Worm (Caenorhabditis elegans) whole organism, L4 larva: ENCODE data around the gene R02E4.2.
A peak's percentile ranks its signal among the peaks of the same experiment; 100 is the strongest.

Experiments used
- F10B5.3 ChIP-seq: sonication (generic microtip); optimal IDR thresholded peaks from 2 replicates; lab custom pipeline; 2016; ENCODE audit warnings: mild to moderate bottlenecking, missing genetic modification characterization, missing compliant biosample characterization
- R02D3.7 ChIP-seq: fragments of 150-350 bp; sonication (generic microtip); optimal IDR thresholded peaks from 3 replicates; lab custom pipeline; 2014; ENCODE audit warnings: missing biosample characterization, missing genetic modification characterization
- T20F7.1 ChIP-seq: fragments of 200-800 bp; sonication (Bioruptor generic); optimal IDR thresholded peaks from 2 replicates; lab custom pipeline; 2018; ENCODE audit warnings: mild to moderate bottlenecking, missing genetic modification characterization, missing compliant biosample characterization
- Y48G9A.11 ChIP-seq: fragments of 200-800 bp; sonication (Bioruptor generic); IDR thresholded peaks from 2 replicates; pipeline ENCODE4 v1.3.6; 2022; ENCODE audit warnings: missing genetic modification reagents, missing genetic modification characterization, missing compliant biosample characterization
- Y5F2A.4 ChIP-seq: fragments of 200-800 bp; sonication (Bioruptor generic); optimal IDR thresholded peaks from 2 replicates; lab custom pipeline; 2018; ENCODE audit warnings: mild to moderate bottlenecking, missing genetic modification characterization, missing compliant biosample characterization
- Y75B8A.6 ChIP-seq: fragments of 200-800 bp; sonication (Bioruptor generic); IDR thresholded peaks from 2 replicates; pipeline ENCODE4 v1.3.6; 2022; ENCODE audit warnings: missing genetic modification reagents, missing genetic modification characterization, missing compliant biosample characterization
- aha-1 ChIP-seq: fragments of 150-350 bp; peaks from one replicate; lab custom pipeline; 2014; ENCODE audit warnings: missing biosample characterization, missing genetic modification characterization
- arid-1 ChIP-seq: fragments of 200-800 bp; sonication (Bioruptor generic); conservative IDR thresholded peaks from 2 replicates; pipeline ENCODE4 v1.3.6; 2022; ENCODE audit warnings: missing genetic modification reagents, missing genetic modification characterization, missing compliant biosample characterization
- attf-4 ChIP-seq: sonication (generic microtip); optimal IDR thresholded peaks from 3 replicates; lab custom pipeline; 2017; ENCODE audit warnings: missing biosample characterization, missing genetic modification characterization
- ceh-20 ChIP-seq: fragments of 200-800 bp; sonication (Bioruptor generic); IDR thresholded peaks from 2 replicates; pipeline ENCODE4 v1.3.6; 2022; ENCODE audit warnings: missing genetic modification reagents, missing genetic modification characterization, missing compliant biosample characterization
- ceh-44 ChIP-seq: fragments of 200-800 bp; sonication (Bioruptor generic); IDR thresholded peaks from 2 replicates; pipeline ENCODE4 v1.3.6; 2022; ENCODE audit warnings: missing genetic modification reagents, missing genetic modification characterization, missing compliant biosample characterization
- ceh-62 ChIP-seq: sonication (generic microtip); optimal IDR thresholded peaks from 2 replicates; lab custom pipeline; 2017; ENCODE audit warnings: missing biosample characterization, missing genetic modification characterization
- ctbp-1 ChIP-seq: fragments of 200-800 bp; sonication (Bioruptor generic); IDR thresholded peaks from 2 replicates; pipeline ENCODE4 v1.3.6; 2022; ENCODE audit warnings: missing genetic modification reagents, missing genetic modification characterization, missing compliant biosample characterization
- daf-8 ChIP-seq: fragments of 200-800 bp; sonication (Bioruptor generic); IDR thresholded peaks from 2 replicates; pipeline ENCODE4 v1.3.6; 2022; ENCODE audit warnings: missing genetic modification characterization, missing compliant biosample characterization
- dmd-8 ChIP-seq: fragments of 200-800 bp; sonication (Bioruptor generic); IDR thresholded peaks from 2 replicates; pipeline ENCODE4 v1.3.6; 2022; ENCODE audit warnings: missing genetic modification characterization, missing compliant biosample characterization
- hif-1 ChIP-seq, 2 experiments: sonication (generic microtip); optimal IDR thresholded peaks; 2 replicates each; lab custom pipeline; 2016 to 2017; ENCODE audit warnings: missing compliant biosample characterization in 2 of 2, missing genetic modification characterization in 2 of 2, missing genetic modification reagents in 2 of 2, missing genotype in 2 of 2, mild to moderate bottlenecking in 1 of 2
- hlh-11 ChIP-seq: fragments of 200-800 bp; sonication (Bioruptor generic); optimal IDR thresholded peaks from 2 replicates; lab custom pipeline; 2018; ENCODE audit warnings: mild to moderate bottlenecking, missing genetic modification characterization, missing compliant biosample characterization
- hlh-30 ChIP-seq: sonication (generic microtip); optimal IDR thresholded peaks from 2 replicates; lab custom pipeline; 2017; ENCODE audit warnings: antibody characterized with exemption, mild to moderate bottlenecking, missing genetic modification characterization, missing compliant biosample characterization; ENCODE audit not compliant: insufficient read depth
- jun-1 ChIP-seq: fragments of 150-350 bp; optimal IDR thresholded peaks from 2 replicates; lab custom pipeline; 2014; ENCODE audit warnings: missing biosample characterization, missing genetic modification reagents, missing genetic modification characterization
- lim-7 ChIP-seq: fragments of 200-800 bp; sonication (Bioruptor generic); IDR thresholded peaks from 2 replicates; pipeline ENCODE4 v1.3.6; 2022; ENCODE audit warnings: missing genetic modification characterization, missing compliant biosample characterization
- lin-1 ChIP-seq: fragments of 200-800 bp; sonication (Bioruptor generic); IDR thresholded peaks from 2 replicates; pipeline ENCODE4 v1.3.6; 2022; ENCODE audit warnings: missing genetic modification reagents, missing genetic modification characterization, missing compliant biosample characterization
- lin-38 ChIP-seq: fragments of 200-800 bp; sonication (Bioruptor generic); IDR thresholded peaks from 2 replicates; pipeline ENCODE4 v1.3.6; 2022; ENCODE audit warnings: missing genetic modification reagents, missing genetic modification characterization, missing compliant biosample characterization
- lir-3 ChIP-seq: sonication (generic microtip); optimal IDR thresholded peaks from 2 replicates; lab custom pipeline; 2016; ENCODE audit warnings: mild to moderate bottlenecking, missing genetic modification characterization, missing compliant biosample characterization
- lsy-2 ChIP-seq, 2 experiments: fragments of 150-350 bp in 1 of 2; sonication (generic microtip) in 1 of 2; optimal IDR thresholded peaks; 2 replicates each; lab custom pipeline; 2014 to 2017; ENCODE audit warnings: missing biosample characterization in 2 of 2, missing genetic modification characterization in 2 of 2
- madf-9 ChIP-seq: fragments of 200-800 bp; sonication (Bioruptor generic); conservative IDR thresholded peaks from 2 replicates; pipeline ENCODE4 v1.3.6; 2022; ENCODE audit warnings: missing genetic modification reagents, missing genetic modification characterization, missing compliant biosample characterization
- mdl-1 ChIP-seq, 2 experiments: fragments of 150-350 bp in 1 of 2; sonication (generic microtip) in 1 of 2; optimal IDR thresholded peaks; 2 replicates each; lab custom pipeline; 2014 to 2017; ENCODE audit warnings: missing biosample characterization in 2 of 2, missing genetic modification characterization in 2 of 2
- mdt-29 ChIP-seq: fragments of 200-800 bp; sonication (Bioruptor generic); IDR thresholded peaks from 2 replicates; pipeline ENCODE4 v1.3.6; 2022; ENCODE audit warnings: missing genetic modification reagents, missing genetic modification characterization, missing compliant biosample characterization
- mes-2 ChIP-seq: sonication (generic microtip); optimal IDR thresholded peaks from 2 replicates; lab custom pipeline; 2016; ENCODE audit warnings: missing genotype, mild to moderate bottlenecking, missing genetic modification characterization, missing compliant biosample characterization; ENCODE audit not compliant: poor library complexity, severe bottlenecking
- mxl-3 ChIP-seq: fragments of 200-800 bp; sonication (Bioruptor generic); optimal IDR thresholded peaks from 2 replicates; lab custom pipeline; 2018; ENCODE audit warnings: mild to moderate bottlenecking, missing genetic modification characterization, missing compliant biosample characterization
- nhr-10 ChIP-seq: fragments of 150-350 bp; optimal IDR thresholded peaks from 2 replicates; lab custom pipeline; 2014; ENCODE audit warnings: missing biosample characterization, missing genetic modification characterization
- nhr-102 ChIP-seq: sonication (generic microtip); optimal IDR thresholded peaks from 2 replicates; lab custom pipeline; 2016; ENCODE audit warnings: mild to moderate bottlenecking, missing genetic modification characterization, moderate library complexity, missing compliant biosample characterization
- nhr-111 ChIP-seq: fragments of 200-800 bp; sonication (Bioruptor generic); optimal IDR thresholded peaks from 2 replicates; lab custom pipeline; 2018; ENCODE audit warnings: mild to moderate bottlenecking, missing genetic modification characterization, missing compliant biosample characterization
- nhr-237 ChIP-seq: sonication (generic microtip); optimal IDR thresholded peaks from 2 replicates; lab custom pipeline; 2017; ENCODE audit warnings: missing biosample characterization, missing genetic modification characterization
- nhr-25 ChIP-seq: sonication (generic microtip); optimal IDR thresholded peaks from 2 replicates; lab custom pipeline; 2017; ENCODE audit warnings: missing genetic modification characterization, mild to moderate bottlenecking, missing compliant biosample characterization, antibody characterized with exemption, moderate library complexity, borderline replicate concordance; ENCODE audit not compliant: insufficient read depth
- nhr-42 ChIP-seq: fragments of 200-800 bp; sonication (Bioruptor generic); IDR thresholded peaks from 2 replicates; pipeline ENCODE4 v1.3.6; 2022; ENCODE audit warnings: missing genetic modification characterization, missing compliant biosample characterization
- set-16 ChIP-seq: fragments of 200-800 bp; sonication (Bioruptor generic); IDR thresholded peaks from 2 replicates; pipeline ENCODE4 v1.3.6; 2022; ENCODE audit warnings: missing genetic modification reagents, missing genetic modification characterization, missing compliant biosample characterization
- skn-1 ChIP-seq: fragments of 150-350 bp; optimal IDR thresholded peaks from 2 replicates; lab custom pipeline; 2014; ENCODE audit warnings: missing biosample characterization, missing genetic modification characterization
- snpc-1.2 ChIP-seq: fragments of 200-800 bp; sonication (Bioruptor generic); IDR thresholded peaks from 2 replicates; pipeline ENCODE4 v1.3.6; 2022; ENCODE audit warnings: missing genetic modification reagents, missing genetic modification characterization, missing compliant biosample characterization
- snpc-4 ChIP-seq: fragments of 150-350 bp; optimal IDR thresholded peaks from 2 replicates; lab custom pipeline; 2014; ENCODE audit warnings: missing biosample characterization, missing genetic modification characterization
- spr-3 ChIP-seq: fragments of 200-800 bp; sonication (Bioruptor generic); optimal IDR thresholded peaks from 2 replicates; lab custom pipeline; 2018; ENCODE audit warnings: mild to moderate bottlenecking, missing genetic modification characterization, missing compliant biosample characterization
- tag-97 ChIP-seq: fragments of 200-800 bp; sonication (Bioruptor generic); IDR thresholded peaks from 2 replicates; pipeline ENCODE4 v1.3.6; 2022; ENCODE audit warnings: missing genetic modification characterization, missing compliant biosample characterization
- tra-1 ChIP-seq: fragments of 200-800 bp; sonication (Bioruptor generic); IDR thresholded peaks from 2 replicates; pipeline ENCODE4 v1.3.6; 2022; ENCODE audit warnings: missing genetic modification reagents, missing genetic modification characterization, missing compliant biosample characterization
- unc-39 ChIP-seq: sonication (generic microtip); optimal IDR thresholded peaks from 2 replicates; lab custom pipeline; 2017; ENCODE audit warnings: missing biosample characterization, missing genetic modification characterization
- vab-7 ChIP-seq: fragments of 200-800 bp; sonication (Bioruptor generic); IDR thresholded peaks from 2 replicates; pipeline ENCODE4 v1.3.6; 2022; ENCODE audit warnings: missing genetic modification reagents, missing genetic modification characterization, missing compliant biosample characterization
- zfp-2 ChIP-seq: sonication (generic microtip); optimal IDR thresholded peaks from 2 replicates; lab custom pipeline; 2016; ENCODE audit warnings: mild to moderate bottlenecking, missing genetic modification characterization, missing compliant biosample characterization
- zip-11 ChIP-seq: fragments of 200-800 bp; sonication (Bioruptor generic); IDR thresholded peaks from 2 replicates; pipeline ENCODE4 v1.3.6; 2022; ENCODE audit warnings: missing genetic modification characterization, missing compliant biosample characterization
- zip-2 ChIP-seq: fragments of 150-350 bp; optimal IDR thresholded peaks from 2 replicates; lab custom pipeline; 2014; ENCODE audit warnings: missing biosample characterization, missing genetic modification characterization
- ztf-11 ChIP-seq: fragments of 150-350 bp; optimal IDR thresholded peaks from 2 replicates; lab custom pipeline; 2014; ENCODE audit warnings: missing biosample characterization, missing genetic modification characterization
- ztf-7 ChIP-seq: fragments of 150-350 bp; optimal IDR thresholded peaks from 2 replicates; lab custom pipeline; 2014; ENCODE audit warnings: missing biosample characterization, missing genetic modification characterization

Gene R02E4.2

DNA sequence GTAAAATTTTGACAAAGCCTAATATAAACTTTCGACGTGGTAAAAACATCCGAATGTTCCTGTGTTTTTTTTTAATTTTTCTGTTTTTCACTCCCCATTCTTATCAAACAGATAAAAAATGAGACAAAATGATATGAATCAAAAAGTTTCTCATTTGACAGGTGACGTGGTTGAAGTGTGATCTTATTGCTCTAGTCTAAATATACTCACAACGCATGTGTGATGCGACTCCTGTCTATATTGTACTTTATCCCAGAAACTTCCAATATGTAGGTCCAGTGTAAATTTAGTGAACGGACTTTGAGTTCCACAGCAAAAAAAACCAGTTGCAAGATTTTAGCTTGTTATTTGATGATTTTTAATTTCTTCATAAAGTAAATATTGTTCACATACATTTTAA lies 24.1 kb downstream of the R02E4.2 start:
- no peak for TF ChIP-seq lin-38 (GFP tag; lab: Robert Waterston, UW)
- TF ChIP-seq mxl-3 (GFP tag; lab: Kevin White, UChicago) = no peak
- TF ChIP-seq hlh-30 (tag; lab: Kevin White, UChicago) = peak; percentile 25
- no peak for TF ChIP-seq madf-9 (GFP tag; lab: Robert Waterston, UW)
- TF ChIP-seq ztf-11 (tag; lab: Kevin White, UChicago) = no peak
- TF ChIP-seq nhr-42 (GFP tag; lab: Robert Waterston, UW) = no peak
- no peak for TF ChIP-seq zip-2
- peak; percentile 11 for TF ChIP-seq hlh-11 (tag; lab: Kevin White, UChicago)
- peak in 1 of 2 experiments; percentile 3 for TF ChIP-seq hif-1 (tag; optimal IDR thresholded peaks at IDR 0.05; lab: Kevin White, UChicago)
- TF ChIP-seq lsy-2 (tag; optimal IDR thresholded peaks at IDR 0.05; lab: Kevin White, UChicago) = no peak
- TF ChIP-seq Y48G9A.11 (GFP tag; lab: Robert Waterston, UW) = no peak
- TF ChIP-seq Y5F2A.4 (GFP tag; lab: Kevin White, UChicago) = no peak
- no peak for TF ChIP-seq T20F7.1 (GFP tag; lab: Kevin White, UChicago)

DNA sequence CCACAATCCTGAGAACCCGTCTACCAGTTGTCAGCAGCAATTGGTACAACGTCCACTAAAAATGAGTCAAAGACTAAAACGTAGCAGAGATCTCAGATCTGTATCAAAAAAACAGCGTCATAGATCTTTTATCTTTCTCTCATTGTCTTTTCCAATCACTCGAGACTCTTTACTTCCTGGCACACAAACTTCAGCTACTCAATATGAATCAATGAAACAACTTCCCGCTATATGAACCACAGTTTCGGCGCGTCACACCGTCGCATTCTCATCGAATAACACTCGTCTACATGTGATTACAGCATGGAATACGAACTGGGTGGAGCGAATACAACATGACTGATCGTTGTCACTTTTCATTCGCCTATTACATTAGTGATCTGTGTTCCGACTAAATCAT lies 25.0 kb downstream of the R02E4.2 start:
- TF ChIP-seq nhr-25 (peak; percentile 26), lsy-2 (tag; optimal IDR thresholded peaks at IDR 0.05; lab: Kevin White, UChicago) (peak; percentile 16 to 70), ztf-7 (tag; lab: Kevin White, UChicago) (no peak), tra-1 (0 out of 2 replicates have a peak, but pooled peaks have one; percentile 25), lim-7 (GFP tag; lab: Robert Waterston, UW) (no peak), ceh-44 (GFP tag; lab: Robert Waterston, UW) (no peak), unc-39 (tag; lab: Kevin White, UChicago) (no peak), nhr-111 (no peak), snpc-1.2 (GFP tag; lab: Robert Waterston, UW) (no peak), lin-1 (no peak), lin-38 (GFP tag; lab: Robert Waterston, UW) (no peak), ceh-20 (peak; percentile 48; the same call in 1 of the 2 replicates), lir-3 (no peak), madf-9 (GFP tag; lab: Robert Waterston, UW) (no peak), dmd-8 (no peak), set-16 (GFP tag; lab: Robert Waterston, UW) (no peak), mdt-29 (no peak), mdl-1 (tag; optimal IDR thresholded peaks at IDR 0.05; lab: Kevin White, UChicago) (peak in 1 of 2 experiments; percentile 79), snpc-4 (tag; lab: Kevin White, UChicago) (no peak), jun-1 (no peak), nhr-10 (tag; lab: Kevin White, UChicago) (peak; percentile 48), arid-1 (GFP tag; lab: Robert Waterston, UW) (no peak), nhr-237 (tag; lab: Kevin White, UChicago) (no peak), tag-97 (GFP tag; lab: Robert Waterston, UW) (no peak), vab-7 (GFP tag; lab: Robert Waterston, UW) (no peak), hlh-11 (tag; lab: Kevin White, UChicago) (peak; percentile 89), Y75B8A.6 (no peak), aha-1 (tag; lab: Kevin White, UChicago) (peak; percentile 91), attf-4 (tag; lab: Kevin White, UChicago) (no peak), Y5F2A.4 (GFP tag; lab: Kevin White, UChicago) (no peak), spr-3 (GFP tag; lab: Kevin White, UChicago) (no peak), zfp-2 (no peak), F10B5.3 (tag; lab: Kevin White, UChicago) (no peak), nhr-102 (tag; lab: Kevin White, UChicago) (no peak), skn-1 (tag; lab: Kevin White, UChicago) (no peak), mes-2 (no peak), T20F7.1 (GFP tag; lab: Kevin White, UChicago) (no peak), R02D3.7 (tag; lab: Kevin White, UChicago) (no peak), ctbp-1 (GFP tag; lab: Robert Waterston, UW) (no peak), ceh-62 (tag; lab: Kevin White, UChicago) (no peak), zip-11 (GFP tag; lab: Robert Waterston, UW) (no peak), hif-1 (tag; optimal IDR thresholded peaks at IDR 0.05; lab: Kevin White, UChicago) (peak in 1 of 2 experiments; percentile 15), daf-8 (no peak)
